Worm (Caenorhabditis elegans) whole organism, L1 larva: ENCODE measurements around the gene F53C3.1.

Source experiments
- C16A3.4 ChIP-seq: fragments of 150-350 bp; optimal IDR thresholded peaks from 2 replicates; lab custom pipeline; 2014; ENCODE audit warnings: missing biosample characterization, missing genetic modification characterization
- C34B4.2 ChIP-seq: sonication (generic microtip); optimal IDR thresholded peaks from 2 replicates; lab custom pipeline; 2017; ENCODE audit warnings: mild to moderate bottlenecking, missing genetic modification characterization, missing compliant biosample characterization
- F16B12.6 ChIP-seq: fragments of 150-350 bp; optimal IDR thresholded peaks from 2 replicates; lab custom pipeline; 2014; ENCODE audit warnings: missing biosample characterization, missing genetic modification characterization
- Y116A8C.19 ChIP-seq: sonication (generic microtip); optimal IDR thresholded peaks from 2 replicates; lab custom pipeline; 2016; ENCODE audit warnings: missing compliant biosample characterization, missing genetic modification characterization, borderline replicate concordance
- alr-1 ChIP-seq: fragments of 200-800 bp; sonication (Bioruptor generic); optimal IDR thresholded peaks from 2 replicates; lab custom pipeline; 2018; ENCODE audit warnings: borderline replicate concordance, mild to moderate bottlenecking, missing genetic modification characterization, missing compliant biosample characterization
- aly-2 ChIP-seq: fragments of 150-350 bp; optimal IDR thresholded peaks from 2 replicates; lab custom pipeline; 2014; ENCODE audit warnings: missing biosample characterization, missing genetic modification characterization
- ama-1 ChIP-seq: fragments of 150-350 bp; optimal IDR thresholded peaks from 2 replicates; lab custom pipeline; 2014
- blmp-1 ChIP-seq: fragments of 150-350 bp; optimal IDR thresholded peaks from 2 replicates; lab custom pipeline; 2014; ENCODE audit warnings: missing biosample characterization, missing genetic modification characterization
- ceh-63 ChIP-seq: fragments of 200-800 bp; sonication (Bioruptor generic); optimal IDR thresholded peaks from 2 replicates; lab custom pipeline; 2018; ENCODE audit warnings: mild to moderate bottlenecking, missing genetic modification characterization, missing compliant biosample characterization
- ceh-8 ChIP-seq: fragments of 200-800 bp; sonication (Bioruptor generic); optimal IDR thresholded peaks from 2 replicates; lab custom pipeline; 2018; ENCODE audit warnings: mild to moderate bottlenecking, missing genetic modification characterization, moderate library complexity, missing compliant biosample characterization
- ceh-82 ChIP-seq, 3 experiments: fragments of 150-350 bp in 1 of 3; sonication (generic microtip) in 2 of 3; optimal IDR thresholded peaks; 2 replicates each; lab custom pipeline; 2014 to 2017; ENCODE audit warnings: missing biosample characterization in 3 of 3, missing genetic modification characterization in 3 of 3
- ceh-88 ChIP-seq: fragments of 200-800 bp; sonication (Bioruptor generic); IDR thresholded peaks from 2 replicates; pipeline ENCODE4 v1.3.6; 2022; ENCODE audit warnings: missing genetic modification characterization, missing compliant biosample characterization
- ceh-90 ChIP-seq: sonication (generic microtip); optimal IDR thresholded peaks from 2 replicates; lab custom pipeline; 2016; ENCODE audit warnings: missing genetic modification characterization, missing compliant biosample characterization
- ces-1 ChIP-seq: fragments of 150-350 bp; optimal IDR thresholded peaks from 2 replicates; lab custom pipeline; 2014; ENCODE audit warnings: missing biosample characterization, missing genetic modification reagents, missing genetic modification characterization
- dsc-1 ChIP-seq: sonication (generic microtip); optimal IDR thresholded peaks from 2 replicates; lab custom pipeline; 2016; ENCODE audit warnings: mild to moderate bottlenecking, missing genetic modification characterization, missing compliant biosample characterization
- efl-1 ChIP-seq, 4 experiments: fragments of 150-350 bp; optimal IDR thresholded peaks in 3 of 4; peaks in 1 of 4; 1 replicate in 1 of 4; 2 replicates in 3 of 4; lab custom pipeline; 2014; ENCODE audit warnings: missing biosample characterization in 2 of 4, missing genetic modification characterization in 2 of 4, missing genetic modification reagents in 2 of 4
- egl-27 ChIP-seq, 2 experiments: fragments of 150-350 bp in 1 of 2; sonication (generic microtip); optimal IDR thresholded peaks; 3 replicates each; lab custom pipeline; 2017 to 2018; ENCODE audit warnings: missing biosample characterization in 2 of 2, missing genetic modification characterization in 2 of 2, missing genetic modification reagents in 2 of 2
- elt-2 ChIP-seq: sonication (generic microtip); optimal IDR thresholded peaks from 2 replicates; lab custom pipeline; 2016; ENCODE audit warnings: missing genetic modification characterization, mild to moderate bottlenecking, inconsistent platforms, missing compliant biosample characterization, missing genetic modification reagents
- elt-3 ChIP-seq, 6 experiments: fragments of 150-350 bp in 1 of 6; sonication (generic microtip); optimal IDR thresholded peaks; 2 replicates each; lab custom pipeline; 2017 to 2018; ENCODE audit warnings: missing biosample characterization in 6 of 6, missing genetic modification characterization in 6 of 6, inconsistent platforms in 1 of 6
- ets-5 ChIP-seq: fragments of 200-800 bp; sonication (Bioruptor generic); IDR thresholded peaks from 2 replicates; pipeline ENCODE4 v1.3.6; 2022; ENCODE audit warnings: missing genetic modification characterization, missing compliant biosample characterization
- fkh-8 ChIP-seq: sonication (generic microtip); optimal IDR thresholded peaks from 2 replicates; lab custom pipeline; 2016; ENCODE audit warnings: mild to moderate bottlenecking, missing genetic modification characterization, missing compliant biosample characterization
- fos-1 ChIP-seq: fragments of 150-350 bp; optimal IDR thresholded peaks from 2 replicates; lab custom pipeline; 2014; ENCODE audit warnings: missing biosample characterization, missing genetic modification characterization
- irx-1 ChIP-seq: sonication (generic microtip); optimal IDR thresholded peaks from 2 replicates; lab custom pipeline; 2016; ENCODE audit warnings: missing genetic modification characterization, missing compliant biosample characterization
- isw-1 ChIP-seq: fragments of 200-800 bp; sonication (Bioruptor generic); IDR thresholded peaks from 2 replicates; pipeline ENCODE4 v1.3.6; 2022; ENCODE audit warnings: missing genetic modification characterization, missing compliant biosample characterization
- jun-1 ChIP-seq: fragments of 150-350 bp; optimal IDR thresholded peaks from 2 replicates; lab custom pipeline; 2014; ENCODE audit warnings: missing biosample characterization, missing genetic modification reagents, missing genetic modification characterization
- lin-13 ChIP-seq: fragments of 150-350 bp; optimal IDR thresholded peaks from 2 replicates; lab custom pipeline; 2014; ENCODE audit warnings: missing biosample characterization, missing genetic modification reagents, missing genetic modification characterization
- lin-14 ChIP-seq: fragments of 200-800 bp; sonication (Bioruptor generic); optimal IDR thresholded peaks from 2 replicates; lab custom pipeline; 2018; ENCODE audit warnings: mild to moderate bottlenecking, missing genetic modification characterization, moderate library complexity, missing compliant biosample characterization
- lin-15B ChIP-seq: fragments of 150-350 bp; sonication (generic microtip); optimal IDR thresholded peaks from 3 replicates; lab custom pipeline; 2014; ENCODE audit warnings: missing biosample characterization, missing genetic modification characterization
- lin-39 ChIP-seq: fragments of 150-350 bp; optimal IDR thresholded peaks from 2 replicates; lab custom pipeline; 2014; ENCODE audit warnings: missing biosample characterization, missing genetic modification reagents, missing genetic modification characterization
- lsy-2 ChIP-seq, 2 experiments: fragments of 150-350 bp; optimal IDR thresholded peaks; 2 replicates each; lab custom pipeline; 2014; ENCODE audit warnings: missing biosample characterization in 2 of 2, missing genetic modification characterization in 2 of 2
- mab-9 ChIP-seq: fragments of 200-800 bp; sonication (Bioruptor generic); IDR thresholded peaks from 2 replicates; pipeline ENCODE4 v1.3.6; 2022; ENCODE audit warnings: missing genetic modification reagents, missing genetic modification characterization, missing compliant biosample characterization
- mdl-1 ChIP-seq, 2 experiments: fragments of 150-350 bp; optimal IDR thresholded peaks; 2 replicates each; lab custom pipeline; 2014 to 2017; ENCODE audit warnings: missing biosample characterization in 2 of 2, missing genetic modification characterization in 2 of 2, inconsistent platforms in 1 of 2
- nhr-19 ChIP-seq: fragments of 200-800 bp; sonication (Bioruptor generic); conservative IDR thresholded peaks from 2 replicates; pipeline ENCODE4 v1.3.6; 2022; ENCODE audit warnings: missing genetic modification characterization, missing compliant biosample characterization
- nhr-237 ChIP-seq: fragments of 150-350 bp; optimal IDR thresholded peaks from 2 replicates; lab custom pipeline; 2014; ENCODE audit warnings: missing biosample characterization, missing genetic modification characterization
- nhr-28 ChIP-seq: fragments of 150-350 bp; optimal IDR thresholded peaks from 2 replicates; lab custom pipeline; 2014; ENCODE audit warnings: missing biosample characterization, missing genetic modification characterization
- nhr-47 ChIP-seq: sonication (generic microtip); optimal IDR thresholded peaks from 2 replicates; lab custom pipeline; 2016; ENCODE audit warnings: mild to moderate bottlenecking, missing genetic modification characterization, moderate library complexity, missing compliant biosample characterization
- nhr-85 ChIP-seq: sonication (generic microtip); peaks from one replicate; lab custom pipeline; 2016; ENCODE audit warnings: missing genetic modification characterization, inconsistent platforms, missing compliant biosample characterization
- pax-3 ChIP-seq: fragments of 200-800 bp; sonication (Bioruptor generic); optimal IDR thresholded peaks from 2 replicates; lab custom pipeline; 2018; ENCODE audit warnings: mild to moderate bottlenecking, missing genetic modification characterization, moderate library complexity, missing compliant biosample characterization
- pqm-1 ChIP-seq: sonication (generic microtip); optimal IDR thresholded peaks from 3 replicates; lab custom pipeline; 2017; ENCODE audit warnings: missing biosample characterization, missing genetic modification characterization
- rnt-1 ChIP-seq: sonication (generic microtip); optimal IDR thresholded peaks from 2 replicates; lab custom pipeline; 2016; ENCODE audit warnings: mild to moderate bottlenecking, missing genetic modification characterization, moderate library complexity, missing compliant biosample characterization
- skn-1 ChIP-seq: fragments of 150-350 bp; optimal IDR thresholded peaks from 2 replicates; lab custom pipeline; 2014; ENCODE audit warnings: missing biosample characterization, missing genetic modification characterization
- snu-23 ChIP-seq: sonication (generic microtip); optimal IDR thresholded peaks from 2 replicates; lab custom pipeline; 2016; ENCODE audit warnings: missing genetic modification characterization, missing compliant biosample characterization
- sox-4 ChIP-seq: sonication (generic microtip); optimal IDR thresholded peaks from 2 replicates; lab custom pipeline; 2016; ENCODE audit warnings: missing genetic modification characterization, missing compliant biosample characterization
- sup-37 ChIP-seq: fragments of 200-800 bp; sonication (Bioruptor generic); optimal IDR thresholded peaks from 2 replicates; lab custom pipeline; 2018; ENCODE audit warnings: mild to moderate bottlenecking, missing genetic modification characterization, missing compliant biosample characterization
- swsn-7 ChIP-seq: sonication (generic microtip); optimal IDR thresholded peaks from 2 replicates; lab custom pipeline; 2016; ENCODE audit warnings: missing genetic modification characterization, missing compliant biosample characterization
- unc-130 ChIP-seq: fragments of 150-350 bp; optimal IDR thresholded peaks from 2 replicates; lab custom pipeline; 2017; ENCODE audit warnings: missing biosample characterization, missing genetic modification characterization, inconsistent platforms
- vab-15 ChIP-seq: sonication (generic microtip); optimal IDR thresholded peaks from 2 replicates; lab custom pipeline; 2017; ENCODE audit warnings: missing genotype, mild to moderate bottlenecking, missing genetic modification characterization, missing compliant biosample characterization
- zag-1 ChIP-seq: fragments of 150-350 bp; optimal IDR thresholded peaks from 2 replicates; lab custom pipeline; 2014; ENCODE audit warnings: missing biosample characterization, missing genetic modification characterization

F53C3.1 gene

DNA sequence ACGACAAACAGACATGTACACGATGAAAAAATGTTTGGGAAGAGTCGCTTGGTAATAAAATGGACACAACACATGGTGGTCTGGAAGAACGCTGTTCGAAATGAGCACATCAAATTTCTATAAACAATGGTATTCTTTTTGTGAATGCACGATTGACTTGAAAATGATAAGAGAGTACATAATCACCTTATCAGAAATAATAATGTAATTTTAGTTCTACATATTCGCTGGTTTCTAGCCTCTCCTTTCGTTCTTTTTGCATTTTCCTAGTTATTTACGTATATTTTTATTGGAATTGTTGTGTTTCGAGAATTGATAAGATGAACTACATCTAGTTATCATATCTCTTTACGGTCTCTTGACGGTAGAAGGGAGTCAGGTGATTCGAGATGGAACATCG lies 42.2 kb downstream of the F53C3.1 start:
- TF ChIP-seq elt-3 (tag; optimal IDR thresholded peaks at IDR 0.05; lab: Kevin White, UChicago), result peak in 1 of 6 experiments; percentile 7
- TF ChIP-seq snu-23, result no peak
- peak; percentile 19 for TF ChIP-seq lin-14
- TF ChIP-seq efl-1 (optimal IDR thresholded peaks at IDR 0.05; lab: Kevin White, UChicago), result no peak
- TF ChIP-seq efl-1 (GFP tag; optimal IDR thresholded peaks at IDR 0.05 in 1 of 2; lab: Kevin White, UChicago), result peak in 1 of 2 experiments; percentile 66
- peak; percentile 84 for TF ChIP-seq elt-2
- TF ChIP-seq, all 84 proteins: peak for 4

DNA sequence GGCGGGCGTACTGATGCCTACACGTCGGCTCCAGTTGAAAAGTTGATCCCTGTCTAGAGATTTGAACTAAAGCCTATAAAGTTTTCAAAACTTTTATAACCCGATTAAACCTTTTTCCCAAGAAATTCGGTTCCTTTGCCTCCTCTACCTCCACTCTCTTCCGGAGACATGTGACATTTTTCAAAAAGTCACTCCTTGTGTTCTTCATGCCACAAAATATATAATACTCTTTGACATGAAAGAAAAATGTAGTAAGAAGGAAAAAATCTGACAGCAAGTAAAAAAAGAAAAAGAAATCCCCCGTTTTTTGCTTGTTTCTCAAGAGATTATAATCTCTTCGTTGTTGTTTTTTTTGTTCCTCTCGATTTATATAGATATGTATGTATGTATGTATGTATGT lies 43.0 kb downstream of the F53C3.1 start:
- TF ChIP-seq jun-1 (no peak), elt-2 (peak; percentile 27), blmp-1 (tag; lab: Kevin White, UChicago) (peak; percentile 4), swsn-7 (tag; lab: Kevin White, UChicago) (no peak), efl-1 (optimal IDR thresholded peaks at IDR 0.05; lab: Kevin White, UChicago) (no peak), efl-1 (GFP tag; optimal IDR thresholded peaks at IDR 0.05 in 1 of 2; lab: Kevin White, UChicago) (peak in 1 of 2 experiments; percentile 68), skn-1 (tag; lab: Kevin White, UChicago) (no peak), nhr-28 (no peak), ceh-88 (GFP tag; lab: Robert Waterston, UW) (no peak), ama-1 (lab: Kevin White, UChicago) (no peak), fos-1 (tag; lab: Kevin White, UChicago) (no peak), mdl-1 (tag; optimal IDR thresholded peaks at IDR 0.05; lab: Kevin White, UChicago) (no peak), aly-2 (tag; lab: Kevin White, UChicago) (no peak), lin-14 (peak; percentile 44), snu-23 (no peak), mab-9 (no peak), dsc-1 (tag; lab: Kevin White, UChicago) (no peak), lsy-2 (tag; optimal IDR thresholded peaks at IDR 0.05; lab: Kevin White, UChicago) (no peak), fkh-8 (tag; lab: Kevin White, UChicago) (peak; percentile 9), rnt-1 (tag; lab: Kevin White, UChicago) (no peak), pqm-1 (tag; lab: Kevin White, UChicago) (no peak), pax-3 (tag; lab: Kevin White, UChicago) (no peak), irx-1 (tag; lab: Kevin White, UChicago) (no peak), lin-39 (no peak), zag-1 (tag; lab: Kevin White, UChicago) (no peak), ceh-90 (tag; lab: Kevin White, UChicago) (no peak), ets-5 (GFP tag; lab: Robert Waterston, UW) (no peak), ces-1 (no peak), C34B4.2 (tag; lab: Kevin White, UChicago) (no peak), nhr-47 (no peak), isw-1 (GFP tag; lab: Robert Waterston, UW) (no peak), lin-13 (GFP tag; lab: Kevin White, UChicago) (no peak), nhr-85 (tag; lab: Kevin White, UChicago) (no peak), C16A3.4 (tag; lab: Kevin White, UChicago) (no peak), F16B12.6 (no peak), elt-3 (tag; optimal IDR thresholded peaks at IDR 0.05; lab: Kevin White, UChicago) (no peak)

DNA sequence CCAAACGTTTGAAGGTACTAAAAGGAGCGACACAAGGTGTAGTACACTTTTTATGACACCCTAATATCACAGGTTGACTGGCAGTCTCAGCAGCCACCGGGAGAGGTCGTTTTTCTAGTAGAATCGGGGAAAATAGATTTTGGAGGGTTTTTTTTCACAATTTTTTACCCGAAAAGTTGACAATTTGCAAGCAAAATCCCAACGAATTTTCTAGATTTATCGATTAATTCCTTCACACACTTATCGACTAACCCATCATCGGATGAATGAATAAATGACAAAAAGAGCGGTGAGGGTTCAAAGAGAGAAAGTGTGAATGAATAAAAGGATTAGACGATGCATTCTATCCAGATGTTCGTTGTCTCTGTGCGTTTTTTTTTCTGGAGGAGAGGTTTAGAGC lies 44.1 kb downstream of the F53C3.1 start:
- TF ChIP-seq dsc-1 (tag; lab: Kevin White, UChicago) (peak; percentile 49), nhr-237 (tag; lab: Kevin White, UChicago) (no peak), efl-1 (optimal IDR thresholded peaks at IDR 0.05; lab: Kevin White, UChicago) (no peak), efl-1 (GFP tag; optimal IDR thresholded peaks at IDR 0.05 in 1 of 2; lab: Kevin White, UChicago) (no peak), fkh-8 (tag; lab: Kevin White, UChicago) (peak; percentile 15)

DNA sequence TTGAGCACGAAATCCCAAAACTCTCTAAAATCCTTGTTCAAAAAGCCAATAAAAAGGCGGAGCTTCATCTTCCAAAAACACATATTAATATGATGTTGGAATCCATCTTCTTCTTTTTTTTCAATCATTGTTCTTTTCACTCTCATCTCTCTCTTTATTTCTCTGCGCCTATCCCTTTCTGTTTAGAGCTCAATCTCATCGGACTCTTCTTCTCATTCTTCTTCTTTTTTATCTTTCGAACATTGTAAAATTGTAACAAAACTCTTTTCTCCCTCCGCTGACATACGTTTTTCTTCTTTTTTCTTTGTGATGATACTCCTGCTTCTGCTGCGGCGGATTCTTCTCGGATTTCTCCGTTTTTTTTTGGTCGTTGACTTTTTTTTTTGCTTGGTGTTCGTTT lies 44.9 kb downstream of the F53C3.1 start:
- TF ChIP-seq vab-15 (tag; lab: Kevin White, UChicago) (no peak), ceh-82 (tag; optimal IDR thresholded peaks at IDR 0.05; lab: Kevin White, UChicago) (peak in 1 of 3 experiments; percentile 15), sox-4 (tag; lab: Kevin White, UChicago) (no peak), egl-27 (tag; optimal IDR thresholded peaks at IDR 0.05; lab: Kevin White, UChicago) (no peak), unc-130 (no peak), Y116A8C.19 (tag; lab: Kevin White, UChicago) (no peak), skn-1 (tag; lab: Kevin White, UChicago) (no peak), alr-1 (no peak), nhr-19 (GFP tag; lab: Robert Waterston, UW) (no peak), ceh-88 (GFP tag; lab: Robert Waterston, UW) (no peak), lin-15B (tag; lab: Kevin White, UChicago) (no peak), ceh-8 (GFP tag; lab: Kevin White, UChicago) (no peak), fos-1 (tag; lab: Kevin White, UChicago) (no peak), dsc-1 (tag; lab: Kevin White, UChicago) (peak; percentile 32), sup-37 (GFP tag; lab: Kevin White, UChicago) (no peak), ceh-63 (no peak), zag-1 (tag; lab: Kevin White, UChicago) (no peak)
